Worm (Caenorhabditis elegans) whole organism, mixed stage, embryonic: ENCODE results near the gene ech-4.

Experiments used
- drap-1 ChIP-seq: fragments of 200-800 bp; sonication (Bioruptor generic); optimal IDR thresholded peaks from 3 replicates; lab custom pipeline; 2018; ENCODE audit warnings: mild to moderate bottlenecking, missing genetic modification characterization, missing compliant biosample characterization
- lsy-2 ChIP-seq: fragments of 150-350 bp; optimal IDR thresholded peaks from 2 replicates; lab custom pipeline; 2014; ENCODE audit warnings: missing biosample characterization, missing genetic modification characterization
- snpc-4 ChIP-seq: fragments of 150-350 bp; optimal IDR thresholded peaks from 2 replicates; lab custom pipeline; 2014; ENCODE audit warnings: missing biosample characterization, missing genetic modification characterization
- sptf-1 ChIP-seq: sonication (generic microtip); optimal IDR thresholded peaks from 2 replicates; lab custom pipeline; 2017; ENCODE audit warnings: mild to moderate bottlenecking, missing genetic modification characterization, moderate library complexity, missing compliant biosample characterization
- ztf-11 ChIP-seq: fragments of 150-350 bp; optimal IDR thresholded peaks from 2 replicates; lab custom pipeline; 2014; ENCODE audit warnings: missing biosample characterization, missing genetic modification characterization

DNA sequence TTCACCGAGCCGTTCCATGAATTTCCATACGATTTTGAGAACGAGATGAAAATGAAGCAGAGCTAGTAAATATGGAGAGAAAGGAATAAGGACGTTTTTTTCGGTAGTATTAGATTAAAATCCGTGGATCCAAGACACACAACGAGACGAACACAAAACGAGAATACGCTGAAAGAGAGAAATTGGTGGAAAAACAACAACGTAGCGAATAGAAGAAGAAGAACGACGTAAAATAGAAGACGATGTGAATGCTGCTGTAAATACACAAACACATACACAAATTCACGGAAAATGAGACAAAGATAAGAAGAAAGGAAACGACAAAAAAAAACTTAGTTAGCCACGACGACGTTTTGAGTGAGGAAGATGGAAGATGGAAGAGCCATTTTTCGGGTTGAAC, 13.9 kb downstream of the ech-4 start:
- TF ChIP-seq sptf-1 (tag; lab: Kevin White, UChicago) (no peak), ztf-11 (tag; lab: Kevin White, UChicago) (no peak), lsy-2 (tag; lab: Kevin White, UChicago) (no peak), drap-1 (GFP tag; lab: Kevin White, UChicago) (no peak), snpc-4 (tag; lab: Kevin White, UChicago) (no peak)
